Worm (Caenorhabditis elegans) whole organism, early embryonic: ENCODE results near the gene K09H11.9.

Experiments used
- B0310.2 ChIP-seq: sonication (generic microtip); optimal IDR thresholded peaks from 2 replicates; lab custom pipeline; 2016; ENCODE audit warnings: mild to moderate bottlenecking, missing genetic modification characterization, missing compliant biosample characterization
- F13C5.2 ChIP-seq: sonication (generic microtip); optimal IDR thresholded peaks from 2 replicates; lab custom pipeline; 2017; ENCODE audit warnings: mild to moderate bottlenecking, missing genetic modification characterization, inconsistent platforms, missing compliant biosample characterization
- aly-1 ChIP-seq: sonication (generic microtip); optimal IDR thresholded peaks from 2 replicates; lab custom pipeline; 2016; ENCODE audit warnings: missing genetic modification characterization, missing compliant biosample characterization
- ama-1 ChIP-seq: fragments of 150-350 bp; optimal IDR thresholded peaks from 2 replicates; lab custom pipeline; 2014
- ceh-13 ChIP-seq: fragments of 200-800 bp; sonication (Bioruptor generic); optimal IDR thresholded peaks from 2 replicates; lab custom pipeline; 2018; ENCODE audit warnings: mild to moderate bottlenecking, missing genetic modification characterization, missing compliant biosample characterization
- ceh-36 ChIP-seq: sonication (generic microtip); optimal IDR thresholded peaks from 2 replicates; lab custom pipeline; 2016; ENCODE audit warnings: missing genetic modification characterization, inconsistent platforms, missing compliant biosample characterization
- ets-7 ChIP-seq: sonication (generic microtip); optimal IDR thresholded peaks from 2 replicates; lab custom pipeline; 2016; ENCODE audit warnings: missing genotype, missing genetic modification characterization, missing compliant biosample characterization
- flt-1 ChIP-seq: fragments of 200-800 bp; sonication (Bioruptor generic); IDR thresholded peaks from 2 replicates; pipeline ENCODE4 v1.3.6; 2022; ENCODE audit warnings: missing genetic modification characterization, missing compliant biosample characterization
- hmbx-1 ChIP-seq: sonication (generic microtip); optimal IDR thresholded peaks from 2 replicates; lab custom pipeline; 2016; ENCODE audit warnings: mild to moderate bottlenecking, missing genetic modification characterization, missing compliant biosample characterization
- hmg-4 ChIP-seq: fragments of 200-800 bp; sonication (Bioruptor generic); optimal IDR thresholded peaks from 2 replicates; lab custom pipeline; 2018; ENCODE audit warnings: mild to moderate bottlenecking, missing genetic modification characterization, missing compliant biosample characterization
- hnd-1 ChIP-seq: sonication (generic microtip); optimal IDR thresholded peaks from 2 replicates; lab custom pipeline; 2016; ENCODE audit warnings: missing genetic modification characterization, missing compliant biosample characterization
- pes-1 ChIP-seq: fragments of 200-800 bp; sonication (Bioruptor generic); IDR thresholded peaks from 2 replicates; pipeline ENCODE4 v1.3.6; 2022; ENCODE audit warnings: missing genetic modification reagents, missing genetic modification characterization, missing compliant biosample characterization
- scrt-1 ChIP-seq: fragments of 200-800 bp; sonication (Bioruptor generic); IDR thresholded peaks from 2 replicates; pipeline ENCODE4 v1.3.6; 2022; ENCODE audit warnings: missing genetic modification characterization, missing compliant biosample characterization
- sea-1 ChIP-seq: fragments of 200-800 bp; sonication (Bioruptor generic); conservative IDR thresholded peaks from 2 replicates; pipeline ENCODE4 v1.3.6; 2022; ENCODE audit warnings: missing genetic modification characterization, missing compliant biosample characterization
- tbx-11 ChIP-seq: fragments of 200-800 bp; sonication (Bioruptor generic); IDR thresholded peaks from 2 replicates; pipeline ENCODE4 v1.3.6; 2022; ENCODE audit warnings: missing genetic modification characterization, missing compliant biosample characterization
- tbx-37 ChIP-seq: fragments of 200-800 bp; sonication (Bioruptor generic); conservative IDR thresholded peaks from 2 replicates; pipeline ENCODE4 v1.3.6; 2022; ENCODE audit warnings: missing genetic modification reagents, missing genetic modification characterization, missing compliant biosample characterization
- tra-4 ChIP-seq: sonication (generic microtip); optimal IDR thresholded peaks from 2 replicates; lab custom pipeline; 2017; ENCODE audit warnings: missing genetic modification characterization, missing compliant biosample characterization

K09H11.9 gene

DNA sequence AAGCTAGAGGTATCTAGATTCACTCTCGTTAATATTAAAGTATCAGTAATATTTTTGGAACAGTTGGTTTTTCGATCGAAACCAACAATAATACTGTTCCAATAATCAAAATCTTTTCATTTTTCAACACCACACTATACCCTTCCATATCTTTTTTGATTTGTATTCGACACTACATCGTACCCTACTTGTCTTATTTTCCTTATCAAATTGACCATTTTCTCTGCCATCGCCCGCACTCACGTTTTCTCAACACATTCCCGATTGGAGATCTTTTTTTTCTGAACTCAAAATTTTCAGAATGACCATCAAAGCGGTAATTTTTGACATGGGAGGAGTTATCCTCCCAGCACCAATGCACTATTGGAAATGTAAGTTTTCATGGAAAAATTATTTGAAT, 31.1 kb upstream of the K09H11.9 start, which contains the start of gene acds-10:
acds-10 (plus strand) TSS at position 301 of the 400 bp plus-strand sequence.
- no peak for TF ChIP-seq ama-1 (lab: Kevin White, UChicago)
- no peak for TF ChIP-seq hmbx-1 (tag; lab: Kevin White, UChicago)
- TF ChIP-seq tra-4 (tag; lab: Kevin White, UChicago), result no peak
- no peak for TF ChIP-seq ceh-13 (GFP tag; lab: Kevin White, UChicago)
- no peak for TF ChIP-seq ets-7 (tag; lab: Kevin White, UChicago)
- no peak for TF ChIP-seq aly-1 (tag; lab: Kevin White, UChicago)
- TF ChIP-seq scrt-1 (GFP tag; lab: Robert Waterston, UW), result no peak
- TF ChIP-seq flt-1 (GFP tag; lab: Robert Waterston, UW), result no peak
- no peak for TF ChIP-seq tbx-37 (GFP tag; lab: Robert Waterston, UW)
- TF ChIP-seq hnd-1 (tag; lab: Kevin White, UChicago), result no peak
- TF ChIP-seq hmg-4, result no peak
- TF ChIP-seq sea-1 (GFP tag; lab: Robert Waterston, UW), result no peak
- no peak for TF ChIP-seq pes-1 (GFP tag; lab: Robert Waterston, UW)
- no peak for TF ChIP-seq F13C5.2

DNA sequence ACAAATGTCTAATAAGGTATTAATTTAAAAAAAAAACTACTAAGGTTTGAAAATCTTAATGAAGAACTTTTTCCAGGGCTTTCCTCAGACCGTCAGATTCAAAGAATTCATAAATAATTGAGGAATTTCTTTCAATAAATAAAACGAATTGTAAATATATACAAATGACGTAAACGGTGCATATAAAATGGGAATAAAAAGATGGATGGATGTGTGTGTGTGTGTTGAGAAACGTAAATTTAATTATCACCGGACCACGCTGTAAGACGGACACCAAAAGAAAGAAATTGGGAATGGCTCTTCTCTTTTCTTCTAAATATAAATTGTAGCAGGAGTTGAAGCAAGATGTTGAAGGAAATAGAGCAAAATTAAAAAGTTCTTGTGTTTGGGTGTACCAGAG, 29.8 kb upstream of the K09H11.9 start:
- no peak for TF ChIP-seq scrt-1 (GFP tag; lab: Robert Waterston, UW)
- no peak for TF ChIP-seq pes-1 (GFP tag; lab: Robert Waterston, UW)
- no peak for TF ChIP-seq hmg-4
- TF ChIP-seq ets-7 (tag; lab: Kevin White, UChicago), result no peak
- no peak for TF ChIP-seq sea-1 (GFP tag; lab: Robert Waterston, UW)
- no peak for TF ChIP-seq tra-4 (tag; lab: Kevin White, UChicago)
- no peak for TF ChIP-seq tbx-37 (GFP tag; lab: Robert Waterston, UW)
- TF ChIP-seq ceh-36, result no peak
- TF ChIP-seq ama-1 (lab: Kevin White, UChicago), result no peak
- no peak for TF ChIP-seq aly-1 (tag; lab: Kevin White, UChicago)
- TF ChIP-seq hmbx-1 (tag; lab: Kevin White, UChicago), result no peak
- no peak for TF ChIP-seq tbx-11 (GFP tag; lab: Robert Waterston, UW)
- TF ChIP-seq flt-1 (GFP tag; lab: Robert Waterston, UW), result no peak
- TF ChIP-seq ceh-13 (GFP tag; lab: Kevin White, UChicago), result no peak
- TF ChIP-seq F13C5.2, result no peak
- TF ChIP-seq B0310.2 (tag; lab: Kevin White, UChicago), result no peak
- no peak for TF ChIP-seq hnd-1 (tag; lab: Kevin White, UChicago)

DNA sequence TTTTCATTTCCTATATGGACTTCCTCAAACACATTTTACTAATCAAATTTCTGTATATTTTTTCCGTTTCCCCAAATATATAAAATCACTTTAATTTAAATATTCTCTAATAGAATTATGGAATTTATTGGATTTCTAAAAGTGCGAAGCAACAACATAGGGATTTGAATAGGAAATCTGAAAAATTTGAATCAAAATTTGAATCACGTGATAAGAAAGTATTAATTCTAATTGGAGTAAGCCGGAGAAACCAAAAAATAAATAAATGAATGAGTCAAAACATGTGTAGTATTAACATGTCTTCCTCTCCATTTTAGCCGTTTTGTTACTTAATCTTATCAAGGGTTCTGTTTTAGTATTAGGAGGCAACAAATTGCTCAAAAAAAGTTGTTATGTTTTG, 24.8 kb upstream of the K09H11.9 start:
- TF ChIP-seq scrt-1 (GFP tag; lab: Robert Waterston, UW) (no peak), ceh-36 (no peak)

DNA sequence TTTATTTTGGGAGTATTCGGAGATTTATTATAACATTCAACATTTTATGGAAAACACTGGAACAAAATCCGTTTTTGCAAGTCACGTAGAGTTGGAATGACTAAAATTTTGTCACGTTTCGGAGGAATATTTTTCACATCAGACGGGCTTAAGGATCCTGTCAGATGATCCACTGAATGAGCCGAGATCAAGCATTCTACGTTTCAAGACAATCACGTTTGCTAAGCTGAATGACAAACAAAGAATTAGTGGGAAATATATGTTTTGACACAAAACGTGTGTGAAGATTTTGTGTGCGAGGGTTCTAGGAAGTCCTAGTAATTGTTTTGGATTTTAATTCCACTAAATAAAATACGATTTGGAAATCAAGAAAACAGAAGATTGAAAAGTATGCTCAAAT, 23.0 kb upstream of the K09H11.9 start:
- no peak for TF ChIP-seq tbx-37 (GFP tag; lab: Robert Waterston, UW)
- TF ChIP-seq scrt-1 (GFP tag; lab: Robert Waterston, UW), result no peak
- TF ChIP-seq ceh-13 (GFP tag; lab: Kevin White, UChicago), result no peak
- no peak for TF ChIP-seq hmg-4
- TF ChIP-seq ama-1 (lab: Kevin White, UChicago), result no peak
- TF ChIP-seq hnd-1 (tag; lab: Kevin White, UChicago), result no peak
- no peak for TF ChIP-seq sea-1 (GFP tag; lab: Robert Waterston, UW)
- no peak for TF ChIP-seq ceh-36
- no peak for TF ChIP-seq B0310.2 (tag; lab: Kevin White, UChicago)
- TF ChIP-seq ets-7 (tag; lab: Kevin White, UChicago), result no peak
- TF ChIP-seq flt-1 (GFP tag; lab: Robert Waterston, UW), result no peak
- no peak for TF ChIP-seq hmbx-1 (tag; lab: Kevin White, UChicago)
- no peak for TF ChIP-seq tra-4 (tag; lab: Kevin White, UChicago)
- TF ChIP-seq pes-1 (GFP tag; lab: Robert Waterston, UW), result no peak
- no peak for TF ChIP-seq aly-1 (tag; lab: Kevin White, UChicago)
- no peak for TF ChIP-seq F13C5.2
- TF ChIP-seq tbx-11 (GFP tag; lab: Robert Waterston, UW), result no peak

DNA sequence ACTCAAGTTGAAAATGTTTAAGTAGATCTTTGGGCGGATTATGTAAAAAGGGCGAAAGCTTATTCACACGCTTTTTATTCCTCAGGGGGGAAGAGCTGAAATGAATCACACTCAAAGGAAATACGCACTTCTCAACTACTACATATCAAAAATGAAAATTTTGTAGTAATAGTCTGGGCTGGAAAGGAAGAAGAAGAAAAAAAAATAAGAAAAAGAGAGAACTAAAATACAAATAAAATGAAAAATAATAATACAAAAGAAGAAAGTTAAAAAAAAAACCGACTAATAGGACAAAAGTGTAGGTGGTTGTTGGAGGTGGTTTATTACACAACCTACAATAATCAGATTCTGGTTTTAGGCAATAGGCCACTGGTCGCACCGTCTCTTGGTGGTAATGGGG, 19.7 kb upstream of the K09H11.9 start, which contains the start of gene K09H11.6:
K09H11.6 (minus strand) TSS at position 101 of the 400 bp plus-strand sequence.
- no peak for TF ChIP-seq ets-7 (tag; lab: Kevin White, UChicago)
- TF ChIP-seq aly-1 (tag; lab: Kevin White, UChicago), result no peak
- no peak for TF ChIP-seq hmbx-1 (tag; lab: Kevin White, UChicago)
- no peak for TF ChIP-seq hnd-1 (tag; lab: Kevin White, UChicago)
- no peak for TF ChIP-seq tbx-11 (GFP tag; lab: Robert Waterston, UW)
- no peak for TF ChIP-seq sea-1 (GFP tag; lab: Robert Waterston, UW)
- TF ChIP-seq B0310.2 (tag; lab: Kevin White, UChicago), result no peak
- TF ChIP-seq tbx-37 (GFP tag; lab: Robert Waterston, UW), result no peak
- no peak for TF ChIP-seq tra-4 (tag; lab: Kevin White, UChicago)
- TF ChIP-seq F13C5.2, result no peak
- no peak for TF ChIP-seq pes-1 (GFP tag; lab: Robert Waterston, UW)
- TF ChIP-seq ama-1 (lab: Kevin White, UChicago), result no peak
- TF ChIP-seq ceh-13 (GFP tag; lab: Kevin White, UChicago), result no peak

DNA sequence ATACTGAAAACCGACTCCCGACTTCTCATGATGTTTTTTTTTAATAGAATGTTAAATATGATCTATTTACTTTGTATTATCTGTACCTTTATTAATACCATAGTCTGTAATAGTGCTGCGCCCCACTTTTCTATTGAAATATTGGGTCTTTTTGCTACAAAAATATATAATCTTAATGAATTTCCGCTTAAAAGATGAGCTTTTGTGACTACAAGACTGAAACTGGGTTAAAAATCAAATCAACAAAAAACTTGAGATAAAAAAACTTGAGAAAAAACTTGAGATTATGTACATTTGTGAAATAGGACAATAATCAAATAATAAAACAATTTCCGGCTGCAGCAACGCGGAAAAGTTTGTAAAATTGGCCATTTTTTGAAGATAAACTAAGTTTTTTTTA, 14.4 kb upstream of the K09H11.9 start, which contains the start of gene K09H11.15:
K09H11.15 (minus strand) TSS at position 101 of the 400 bp plus-strand sequence.
- no peak for TF ChIP-seq hnd-1 (tag; lab: Kevin White, UChicago)
- no peak for TF ChIP-seq flt-1 (GFP tag; lab: Robert Waterston, UW)
- no peak for TF ChIP-seq F13C5.2
- TF ChIP-seq sea-1 (GFP tag; lab: Robert Waterston, UW), result no peak
- no peak for TF ChIP-seq ets-7 (tag; lab: Kevin White, UChicago)
- TF ChIP-seq hmg-4, result no peak
- no peak for TF ChIP-seq B0310.2 (tag; lab: Kevin White, UChicago)
- no peak for TF ChIP-seq pes-1 (GFP tag; lab: Robert Waterston, UW)

DNA sequence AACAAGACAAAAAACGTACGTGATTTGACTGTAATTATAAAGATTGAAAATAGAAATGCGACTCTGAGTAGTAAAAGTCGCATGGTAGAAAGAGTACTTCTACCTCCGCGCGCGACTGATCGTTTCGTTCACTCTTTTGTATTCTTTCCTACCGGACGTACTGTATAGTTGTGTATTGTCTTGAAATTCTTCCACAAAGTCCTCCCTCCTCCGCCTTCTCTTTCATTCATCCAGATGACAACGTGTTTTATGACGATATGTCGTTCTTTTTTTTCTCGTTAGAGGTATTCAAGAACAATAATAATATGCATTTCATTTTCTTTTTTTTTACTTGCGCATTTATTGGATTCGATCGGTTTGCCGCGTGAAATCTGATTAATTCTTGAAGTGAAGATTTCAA, 10.1 kb upstream of the K09H11.9 start, which contains the start of gene K09H11.4:
K09H11.4 (minus strand) TSS at position 101 of the 400 bp plus-strand sequence.
- TF ChIP-seq tbx-37 (GFP tag; lab: Robert Waterston, UW), result no peak
- no peak for TF ChIP-seq tra-4 (tag; lab: Kevin White, UChicago)
- TF ChIP-seq F13C5.2, result no peak
- no peak for TF ChIP-seq ceh-13 (GFP tag; lab: Kevin White, UChicago)
- TF ChIP-seq tbx-11 (GFP tag; lab: Robert Waterston, UW), result no peak
- TF ChIP-seq ets-7 (tag; lab: Kevin White, UChicago), result no peak
- TF ChIP-seq flt-1 (GFP tag; lab: Robert Waterston, UW), result no peak
- TF ChIP-seq ama-1 (lab: Kevin White, UChicago), result no peak
- no peak for TF ChIP-seq ceh-36
- no peak for TF ChIP-seq sea-1 (GFP tag; lab: Robert Waterston, UW)
- no peak for TF ChIP-seq aly-1 (tag; lab: Kevin White, UChicago)
- no peak for TF ChIP-seq hmbx-1 (tag; lab: Kevin White, UChicago)
- TF ChIP-seq B0310.2 (tag; lab: Kevin White, UChicago), result no peak
- TF ChIP-seq scrt-1 (GFP tag; lab: Robert Waterston, UW), result no peak
- TF ChIP-seq hmg-4, result no peak
- no peak for TF ChIP-seq hnd-1 (tag; lab: Kevin White, UChicago)
